Worm (Caenorhabditis elegans) whole organism, late embryonic: ENCODE measurements around the gene fbxb-98.

ENCODE experiments used
- ceh-19 ChIP-seq: fragments of 200-800 bp; sonication (Bioruptor generic); optimal IDR thresholded peaks from 2 replicates; lab custom pipeline; 2018; ENCODE audit warnings: mild to moderate bottlenecking, missing genetic modification characterization, missing compliant biosample characterization
- dve-1 ChIP-seq: sonication (generic microtip); optimal IDR thresholded peaks from 2 replicates; lab custom pipeline; 2017; ENCODE audit warnings: antibody characterized with exemption, mild to moderate bottlenecking, missing genetic modification characterization, missing compliant biosample characterization
- elt-2 ChIP-seq: sonication (generic microtip); optimal IDR thresholded peaks from 2 replicates; lab custom pipeline; 2016; ENCODE audit warnings: missing genetic modification reagents, missing genetic modification characterization, missing compliant biosample characterization
- hlh-15 ChIP-seq: sonication (generic microtip); optimal IDR thresholded peaks from 2 replicates; lab custom pipeline; 2016; ENCODE audit warnings: missing genetic modification characterization, missing compliant biosample characterization
- hlh-8 ChIP-seq: sonication (generic microtip); optimal IDR thresholded peaks from 2 replicates; lab custom pipeline; 2016; ENCODE audit warnings: missing genotype, missing genetic modification characterization, missing compliant biosample characterization
- nfya-1 ChIP-seq: sonication (generic microtip); optimal IDR thresholded peaks from 2 replicates; lab custom pipeline; 2017; ENCODE audit warnings: missing genetic modification characterization, mild to moderate bottlenecking, missing compliant biosample characterization, antibody characterized with exemption, moderate library complexity
- pha-4 ChIP-seq: fragments of 150-350 bp; optimal IDR thresholded peaks from 2 replicates; lab custom pipeline; 2018; ENCODE audit warnings: missing biosample characterization, missing genetic modification reagents, missing genetic modification characterization
- pqm-1 ChIP-seq: sonication (generic microtip); optimal IDR thresholded peaks from 2 replicates; lab custom pipeline; 2016; ENCODE audit warnings: missing genetic modification characterization, missing compliant biosample characterization

- TF ChIP-seq pqm-1 (tag; lab: Kevin White, UChicago) (no peak), dve-1 (no peak), ceh-19 (GFP tag; lab: Kevin White, UChicago) (no peak), nfya-1 (tag; lab: Kevin White, UChicago) (no peak), hlh-8 (tag; lab: Kevin White, UChicago) (no peak), elt-2 (tag; lab: Kevin White, UChicago) (no peak), pha-4 (no peak), hlh-15 (tag; lab: Kevin White, UChicago) (no peak)
Observed at ce11 chrII:1890682-1891081, 28.2 kb downstream of the fbxb-98 start, which contains the start of gene math-9.
